Worm (Caenorhabditis elegans) whole organism, L4 larva: ENCODE results near the gene F09E10.1.

ENCODE experiments used
- D1046.2 ChIP-seq: fragments of 200-800 bp; sonication (Bioruptor generic); IDR thresholded peaks from 2 replicates; pipeline ENCODE4 v1.3.6; 2022; ENCODE audit warnings: missing genetic modification characterization, missing compliant biosample characterization
- F26F4.8 ChIP-seq: fragments of 200-800 bp; sonication (Bioruptor generic); conservative IDR thresholded peaks from 2 replicates; pipeline ENCODE4 v1.3.6; 2022; ENCODE audit warnings: missing genetic modification characterization, missing compliant biosample characterization
- T26A8.4 ChIP-seq: fragments of 200-800 bp; sonication (Bioruptor generic); IDR thresholded peaks from 2 replicates; pipeline ENCODE4 v1.3.6; 2022; ENCODE audit warnings: missing genetic modification characterization, missing compliant biosample characterization
- Y105C5A.15 ChIP-seq: fragments of 200-800 bp; sonication (Bioruptor generic); IDR thresholded peaks from 2 replicates; pipeline ENCODE4 v1.3.6; 2022; ENCODE audit warnings: missing genetic modification characterization, missing compliant biosample characterization
- Y48G9A.11 ChIP-seq: fragments of 200-800 bp; sonication (Bioruptor generic); IDR thresholded peaks from 2 replicates; pipeline ENCODE4 v1.3.6; 2022; ENCODE audit warnings: missing genetic modification reagents, missing genetic modification characterization, missing compliant biosample characterization
- Y5F2A.4 ChIP-seq: fragments of 200-800 bp; sonication (Bioruptor generic); optimal IDR thresholded peaks from 2 replicates; lab custom pipeline; 2018; ENCODE audit warnings: mild to moderate bottlenecking, missing genetic modification characterization, missing compliant biosample characterization
- ZK546.5 ChIP-seq, 2 experiments: sonication (generic microtip); optimal IDR thresholded peaks; 2 replicates each; lab custom pipeline; 2017; ENCODE audit warnings: missing biosample characterization in 2 of 2, missing genetic modification characterization in 2 of 2
- aha-1 ChIP-seq: fragments of 150-350 bp; peaks from one replicate; lab custom pipeline; 2014; ENCODE audit warnings: missing biosample characterization, missing genetic modification characterization
- ceh-20 ChIP-seq: fragments of 200-800 bp; sonication (Bioruptor generic); IDR thresholded peaks from 2 replicates; pipeline ENCODE4 v1.3.6; 2022; ENCODE audit warnings: missing genetic modification reagents, missing genetic modification characterization, missing compliant biosample characterization
- ceh-44 ChIP-seq: fragments of 200-800 bp; sonication (Bioruptor generic); IDR thresholded peaks from 2 replicates; pipeline ENCODE4 v1.3.6; 2022; ENCODE audit warnings: missing genetic modification reagents, missing genetic modification characterization, missing compliant biosample characterization
- ces-1 ChIP-seq: fragments of 150-350 bp; sonication (generic microtip); optimal IDR thresholded peaks from 4 replicates; lab custom pipeline; 2014; ENCODE audit warnings: missing biosample characterization, missing genetic modification reagents, missing genetic modification characterization
- daf-12 ChIP-seq: fragments of 150-350 bp; optimal IDR thresholded peaks from 2 replicates; lab custom pipeline; 2014; ENCODE audit warnings: missing biosample characterization, missing genetic modification reagents, missing genetic modification characterization
- daf-19 ChIP-seq: fragments of 200-800 bp; sonication (Bioruptor generic); conservative IDR thresholded peaks from 2 replicates; pipeline ENCODE4 v1.3.6; 2022; ENCODE audit warnings: missing genetic modification characterization, missing compliant biosample characterization
- daf-8 ChIP-seq: fragments of 200-800 bp; sonication (Bioruptor generic); IDR thresholded peaks from 2 replicates; pipeline ENCODE4 v1.3.6; 2022; ENCODE audit warnings: missing genetic modification characterization, missing compliant biosample characterization
- dve-1 ChIP-seq: sonication (generic microtip); optimal IDR thresholded peaks from 2 replicates; lab custom pipeline; 2017; ENCODE audit warnings: antibody characterized with exemption, mild to moderate bottlenecking, missing genetic modification characterization, missing compliant biosample characterization; ENCODE audit not compliant: insufficient read depth
- fkh-10 ChIP-seq: fragments of 150-350 bp; optimal IDR thresholded peaks from 2 replicates; lab custom pipeline; 2014; ENCODE audit warnings: missing biosample characterization, missing genetic modification reagents, missing genetic modification characterization
- fos-1 ChIP-seq: fragments of 150-350 bp; optimal IDR thresholded peaks from 2 replicates; lab custom pipeline; 2014; ENCODE audit warnings: missing biosample characterization, missing genetic modification characterization
- gei-8 ChIP-seq: fragments of 200-800 bp; sonication (Bioruptor generic); optimal IDR thresholded peaks from 2 replicates; lab custom pipeline; 2018; ENCODE audit warnings: mild to moderate bottlenecking, missing genetic modification characterization, missing compliant biosample characterization
- hlh-11 ChIP-seq: fragments of 200-800 bp; sonication (Bioruptor generic); optimal IDR thresholded peaks from 2 replicates; lab custom pipeline; 2018; ENCODE audit warnings: mild to moderate bottlenecking, missing genetic modification characterization, missing compliant biosample characterization
- hlh-30 ChIP-seq: sonication (generic microtip); optimal IDR thresholded peaks from 2 replicates; lab custom pipeline; 2017; ENCODE audit warnings: antibody characterized with exemption, mild to moderate bottlenecking, missing genetic modification characterization, missing compliant biosample characterization; ENCODE audit not compliant: insufficient read depth
- hmg-1.1 ChIP-seq: fragments of 200-800 bp; sonication (Bioruptor generic); IDR thresholded peaks from 2 replicates; pipeline ENCODE4 v1.3.6; 2022; ENCODE audit warnings: missing genetic modification reagents, missing genetic modification characterization, missing compliant biosample characterization
- jun-1 ChIP-seq: fragments of 150-350 bp; optimal IDR thresholded peaks from 2 replicates; lab custom pipeline; 2014; ENCODE audit warnings: missing biosample characterization, missing genetic modification reagents, missing genetic modification characterization
- lim-7 ChIP-seq: fragments of 200-800 bp; sonication (Bioruptor generic); IDR thresholded peaks from 2 replicates; pipeline ENCODE4 v1.3.6; 2022; ENCODE audit warnings: missing genetic modification characterization, missing compliant biosample characterization
- lin-1 ChIP-seq: fragments of 200-800 bp; sonication (Bioruptor generic); IDR thresholded peaks from 2 replicates; pipeline ENCODE4 v1.3.6; 2022; ENCODE audit warnings: missing genetic modification reagents, missing genetic modification characterization, missing compliant biosample characterization
- lin-13 ChIP-seq: fragments of 150-350 bp; optimal IDR thresholded peaks from 2 replicates; lab custom pipeline; 2014; ENCODE audit warnings: missing biosample characterization, missing genetic modification reagents, missing genetic modification characterization
- lin-15B ChIP-seq: fragments of 150-350 bp; sonication (generic microtip); optimal IDR thresholded peaks from 3 replicates; lab custom pipeline; 2014; ENCODE audit warnings: missing biosample characterization, missing genetic modification characterization
- lin-38 ChIP-seq: fragments of 200-800 bp; sonication (Bioruptor generic); IDR thresholded peaks from 2 replicates; pipeline ENCODE4 v1.3.6; 2022; ENCODE audit warnings: missing genetic modification reagents, missing genetic modification characterization, missing compliant biosample characterization
- lsy-2 ChIP-seq, 2 experiments: fragments of 150-350 bp in 1 of 2; sonication (generic microtip) in 1 of 2; optimal IDR thresholded peaks; 2 replicates each; lab custom pipeline; 2014 to 2017; ENCODE audit warnings: missing biosample characterization in 2 of 2, missing genetic modification characterization in 2 of 2
- madf-9 ChIP-seq: fragments of 200-800 bp; sonication (Bioruptor generic); conservative IDR thresholded peaks from 2 replicates; pipeline ENCODE4 v1.3.6; 2022; ENCODE audit warnings: missing genetic modification reagents, missing genetic modification characterization, missing compliant biosample characterization
- mdl-1 ChIP-seq, 2 experiments: fragments of 150-350 bp in 1 of 2; sonication (generic microtip) in 1 of 2; optimal IDR thresholded peaks; 2 replicates each; lab custom pipeline; 2014 to 2017; ENCODE audit warnings: missing biosample characterization in 2 of 2, missing genetic modification characterization in 2 of 2
- mep-1 ChIP-seq: fragments of 150-350 bp; sonication (generic microtip); optimal IDR thresholded peaks from 3 replicates; lab custom pipeline; 2014; ENCODE audit warnings: missing biosample characterization, missing genetic modification characterization
- mxl-2 ChIP-seq: fragments of 200-800 bp; sonication (Bioruptor generic); conservative IDR thresholded peaks from 2 replicates; pipeline ENCODE4 v1.3.6; 2022; ENCODE audit warnings: missing genetic modification reagents, missing genetic modification characterization, missing compliant biosample characterization
- mxl-3 ChIP-seq: fragments of 200-800 bp; sonication (Bioruptor generic); optimal IDR thresholded peaks from 2 replicates; lab custom pipeline; 2018; ENCODE audit warnings: mild to moderate bottlenecking, missing genetic modification characterization, missing compliant biosample characterization
- nhr-102 ChIP-seq: sonication (generic microtip); optimal IDR thresholded peaks from 2 replicates; lab custom pipeline; 2016; ENCODE audit warnings: mild to moderate bottlenecking, missing genetic modification characterization, moderate library complexity, missing compliant biosample characterization
- nhr-11 ChIP-seq: fragments of 150-350 bp; optimal IDR thresholded peaks from 2 replicates; lab custom pipeline; 2014; ENCODE audit warnings: missing biosample characterization, missing genetic modification characterization
- nhr-237 ChIP-seq: sonication (generic microtip); optimal IDR thresholded peaks from 2 replicates; lab custom pipeline; 2017; ENCODE audit warnings: missing biosample characterization, missing genetic modification characterization
- nhr-28 ChIP-seq: fragments of 150-350 bp; optimal IDR thresholded peaks from 2 replicates; lab custom pipeline; 2014; ENCODE audit warnings: missing biosample characterization, missing genetic modification characterization
- nhr-41 ChIP-seq: fragments of 200-800 bp; sonication (Bioruptor generic); IDR thresholded peaks from 2 replicates; pipeline ENCODE4 v1.3.6; 2022; ENCODE audit warnings: missing genetic modification reagents, missing genetic modification characterization, missing compliant biosample characterization
- nhr-42 ChIP-seq: fragments of 200-800 bp; sonication (Bioruptor generic); IDR thresholded peaks from 2 replicates; pipeline ENCODE4 v1.3.6; 2022; ENCODE audit warnings: missing genetic modification characterization, missing compliant biosample characterization
- nhr-76 ChIP-seq: fragments of 150-350 bp; optimal IDR thresholded peaks from 2 replicates; lab custom pipeline; 2014; ENCODE audit warnings: missing biosample characterization, missing genetic modification characterization
- nhr-77 ChIP-seq: fragments of 150-350 bp; optimal IDR thresholded peaks from 2 replicates; lab custom pipeline; 2014; ENCODE audit warnings: missing biosample characterization, missing genetic modification characterization
- pqm-1 ChIP-seq: sonication (generic microtip); optimal IDR thresholded peaks from 2 replicates; lab custom pipeline; 2017; ENCODE audit warnings: missing biosample characterization, missing genetic modification characterization
- saeg-2 ChIP-seq: fragments of 200-800 bp; sonication (Bioruptor generic); IDR thresholded peaks from 2 replicates; pipeline ENCODE4 v1.3.6; 2022; ENCODE audit warnings: missing genetic modification reagents, missing genetic modification characterization, missing compliant biosample characterization
- sdz-12 ChIP-seq: fragments of 200-800 bp; sonication (Bioruptor generic); optimal IDR thresholded peaks from 2 replicates; lab custom pipeline; 2018; ENCODE audit warnings: mild to moderate bottlenecking, missing genetic modification characterization, missing compliant biosample characterization
- skn-1 ChIP-seq: fragments of 150-350 bp; optimal IDR thresholded peaks from 2 replicates; lab custom pipeline; 2014; ENCODE audit warnings: missing biosample characterization, missing genetic modification characterization
- spr-1 ChIP-seq: sonication (generic microtip); optimal IDR thresholded peaks from 2 replicates; lab custom pipeline; 2016; ENCODE audit warnings: mild to moderate bottlenecking, missing genetic modification characterization, missing compliant biosample characterization
- spr-3 ChIP-seq: fragments of 200-800 bp; sonication (Bioruptor generic); optimal IDR thresholded peaks from 2 replicates; lab custom pipeline; 2018; ENCODE audit warnings: mild to moderate bottlenecking, missing genetic modification characterization, missing compliant biosample characterization
- vab-7 ChIP-seq: fragments of 200-800 bp; sonication (Bioruptor generic); IDR thresholded peaks from 2 replicates; pipeline ENCODE4 v1.3.6; 2022; ENCODE audit warnings: missing genetic modification reagents, missing genetic modification characterization, missing compliant biosample characterization
- zag-1 ChIP-seq: fragments of 150-350 bp; optimal IDR thresholded peaks from 2 replicates; lab custom pipeline; 2014; ENCODE audit warnings: missing biosample characterization, missing genetic modification characterization
- zip-11 ChIP-seq: fragments of 200-800 bp; sonication (Bioruptor generic); IDR thresholded peaks from 2 replicates; pipeline ENCODE4 v1.3.6; 2022; ENCODE audit warnings: missing genetic modification characterization, missing compliant biosample characterization
- ztf-11 ChIP-seq: fragments of 150-350 bp; optimal IDR thresholded peaks from 2 replicates; lab custom pipeline; 2014; ENCODE audit warnings: missing biosample characterization, missing genetic modification characterization
- ztf-7 ChIP-seq: fragments of 150-350 bp; optimal IDR thresholded peaks from 2 replicates; lab custom pipeline; 2014; ENCODE audit warnings: missing biosample characterization, missing genetic modification characterization

Gene F09E10.1

ce11 chrX:1456350-1457080, 46.1 kb upstream of the F09E10.1 start (continued):
- TF ChIP-seq spr-1 (tag; lab: Kevin White, UChicago) (no peak), madf-9 (no peak), nhr-28 (tag; lab: Kevin White, UChicago) (peak; percentile 65), lin-13 (GFP tag; lab: Kevin White, UChicago) (peak; percentile 49), nhr-42 (no peak), Y5F2A.4 (GFP tag; lab: Kevin White, UChicago) (no peak), hmg-1.1 (GFP tag; lab: Robert Waterston, UW) (peak; percentile 48), lin-15B (no peak), saeg-2 (GFP tag; lab: Robert Waterston, UW) (no peak), nhr-237 (tag; lab: Kevin White, UChicago) (no peak), ceh-20 (GFP tag; lab: Robert Waterston, UW) (0 out of 2 replicates have a peak, but pooled peaks have one; percentile 42), fkh-10 (GFP tag; lab: Kevin White, UChicago) (no peak), Y48G9A.11 (GFP tag; lab: Robert Waterston, UW) (no peak), lsy-2 (tag; optimal IDR thresholded peaks at IDR 0.05; lab: Kevin White, UChicago) (peak; percentile 39 to 62), zip-11 (GFP tag; lab: Robert Waterston, UW) (no peak), nhr-102 (no peak), mep-1 (tag; lab: Kevin White, UChicago) (peak; percentile 68), fos-1 (tag; lab: Kevin White, UChicago) (no peak), zag-1 (tag; lab: Kevin White, UChicago) (no peak), daf-8 (GFP tag; lab: Robert Waterston, UW) (no peak), daf-12 (tag; lab: Kevin White, UChicago) (no peak), F26F4.8 (GFP tag; lab: Robert Waterston, UW) (no peak), mxl-2 (GFP tag; lab: Robert Waterston, UW) (0 out of 2 replicates have a peak, but pooled peaks have one; percentile 21), vab-7 (GFP tag; lab: Robert Waterston, UW) (no peak), ces-1 (no peak), spr-3 (no peak), ztf-7 (tag; lab: Kevin White, UChicago) (no peak), lim-7 (GFP tag; lab: Robert Waterston, UW) (no peak), gei-8 (GFP tag; lab: Kevin White, UChicago) (no peak), nhr-11 (tag; lab: Kevin White, UChicago) (peak; percentile 40), lin-38 (GFP tag; lab: Robert Waterston, UW) (no peak), dve-1 (peak; percentile 64), aha-1 (peak; percentile 92), jun-1 (no peak), hlh-11 (tag; lab: Kevin White, UChicago) (peak; percentile 86), ztf-11 (no peak), daf-19 (GFP tag; lab: Robert Waterston, UW) (no peak), ZK546.5 (tag; optimal IDR thresholded peaks at IDR 0.05; lab: Kevin White, UChicago) (no peak), D1046.2 (GFP tag; lab: Robert Waterston, UW) (no peak), ceh-44 (no peak), pqm-1 (tag; lab: Kevin White, UChicago) (peak; percentile 25), sdz-12 (GFP tag; lab: Kevin White, UChicago) (no peak), skn-1 (no peak), mdl-1 (tag; optimal IDR thresholded peaks at IDR 0.05; lab: Kevin White, UChicago) (peak in 1 of 2 experiments; percentile 67), nhr-77 (tag; lab: Kevin White, UChicago) (peak; percentile 57), nhr-41 (GFP tag; lab: Robert Waterston, UW) (no peak), nhr-76 (no peak), hlh-30 (tag; lab: Kevin White, UChicago) (peak; percentile 74), T26A8.4 (GFP tag; lab: Robert Waterston, UW) (no peak), mxl-3 (GFP tag; lab: Kevin White, UChicago) (no peak), lin-1 (GFP tag; lab: Robert Waterston, UW) (no peak), Y105C5A.15 (GFP tag; lab: Robert Waterston, UW) (no peak)
